Worm (Caenorhabditis elegans): Measurements from ENCODE around the gene pie-1.

DNA sequence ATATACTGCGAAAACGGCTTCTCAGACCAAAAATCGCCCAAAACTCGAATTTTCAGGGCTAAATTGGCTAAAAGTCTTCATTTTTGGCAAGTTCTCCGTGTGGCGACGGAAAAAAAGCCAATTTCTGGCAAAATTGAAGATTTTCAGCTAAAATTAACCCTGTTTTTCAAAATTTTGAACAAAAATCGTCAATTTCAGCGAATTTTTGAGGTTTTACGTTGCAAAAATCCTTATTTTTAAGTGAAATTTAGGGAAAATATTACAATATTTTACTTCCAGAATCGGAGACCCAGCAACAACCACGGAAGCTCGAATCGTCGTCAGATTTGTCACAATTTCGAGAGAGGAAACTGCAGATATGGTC is 1.6 kb downstream of the pie-1 start:
- TF ChIP-seq med-1 (GFP tag; optimal IDR thresholded peaks at IDR 0.05; ENCODE audit: insufficient read depth) (no peak), ref-1 (GFP tag; conservative IDR thresholded peaks at IDR 0.05) (no peak), flt-1 (GFP tag; IDR thresholded peaks at IDR 0.05) (no peak)
